Worm (Caenorhabditis elegans) whole organism, L4 larva: ENCODE results near the gene pst-2.

Experiments used
- F10B5.3 ChIP-seq: sonication (generic microtip); optimal IDR thresholded peaks from 2 replicates; lab custom pipeline; 2016; ENCODE audit warnings: mild to moderate bottlenecking, missing genetic modification characterization, missing compliant biosample characterization
- F49E8.2 ChIP-seq: sonication (generic microtip); optimal IDR thresholded peaks from 2 replicates; lab custom pipeline; 2016; ENCODE audit warnings: missing compliant biosample characterization, mild to moderate bottlenecking, missing genetic modification characterization, borderline replicate concordance
- T20F7.1 ChIP-seq: fragments of 200-800 bp; sonication (Bioruptor generic); optimal IDR thresholded peaks from 2 replicates; lab custom pipeline; 2018; ENCODE audit warnings: mild to moderate bottlenecking, missing genetic modification characterization, missing compliant biosample characterization
- T26A8.4 ChIP-seq: fragments of 200-800 bp; sonication (Bioruptor generic); IDR thresholded peaks from 2 replicates; pipeline ENCODE4 v1.3.6; 2022; ENCODE audit warnings: missing genetic modification characterization, missing compliant biosample characterization
- Y5F2A.4 ChIP-seq: fragments of 200-800 bp; sonication (Bioruptor generic); optimal IDR thresholded peaks from 2 replicates; lab custom pipeline; 2018; ENCODE audit warnings: mild to moderate bottlenecking, missing genetic modification characterization, missing compliant biosample characterization
- ZK337.2 ChIP-seq: fragments of 200-800 bp; sonication (Bioruptor generic); IDR thresholded peaks from 2 replicates; pipeline ENCODE4 v1.3.6; 2022; ENCODE audit warnings: missing genetic modification reagents, missing genetic modification characterization, missing compliant biosample characterization
- aly-2 ChIP-seq: sonication (generic microtip); optimal IDR thresholded peaks from 2 replicates; lab custom pipeline; 2018; ENCODE audit warnings: missing biosample characterization, missing genetic modification characterization
- attf-4 ChIP-seq: sonication (generic microtip); optimal IDR thresholded peaks from 3 replicates; lab custom pipeline; 2017; ENCODE audit warnings: missing biosample characterization, missing genetic modification characterization
- ceh-20 ChIP-seq: fragments of 200-800 bp; sonication (Bioruptor generic); IDR thresholded peaks from 2 replicates; pipeline ENCODE4 v1.3.6; 2022; ENCODE audit warnings: missing genetic modification reagents, missing genetic modification characterization, missing compliant biosample characterization
- cey-2 ChIP-seq: sonication (generic microtip); optimal IDR thresholded peaks from 3 replicates; lab custom pipeline; 2017; ENCODE audit warnings: missing genetic modification characterization, mild to moderate bottlenecking, missing compliant biosample characterization, antibody characterized with exemption, borderline replicate concordance; ENCODE audit not compliant: insufficient read depth
- daf-12 ChIP-seq: fragments of 150-350 bp; optimal IDR thresholded peaks from 2 replicates; lab custom pipeline; 2014; ENCODE audit warnings: missing biosample characterization, missing genetic modification reagents, missing genetic modification characterization
- dmd-6 ChIP-seq: fragments of 200-800 bp; sonication (Bioruptor generic); IDR thresholded peaks from 2 replicates; pipeline ENCODE4 v1.3.6; 2022; ENCODE audit warnings: missing genetic modification reagents, missing genetic modification characterization, missing compliant biosample characterization
- dmd-8 ChIP-seq: fragments of 200-800 bp; sonication (Bioruptor generic); IDR thresholded peaks from 2 replicates; pipeline ENCODE4 v1.3.6; 2022; ENCODE audit warnings: missing genetic modification characterization, missing compliant biosample characterization
- dpl-1 ChIP-seq: fragments of 150-350 bp; optimal IDR thresholded peaks from 2 replicates; lab custom pipeline; 2014; ENCODE audit warnings: missing biosample characterization, missing genetic modification reagents, missing genetic modification characterization
- duxl-1 ChIP-seq: sonication (generic microtip); optimal IDR thresholded peaks from 2 replicates; lab custom pipeline; 2016; ENCODE audit warnings: mild to moderate bottlenecking, missing genetic modification characterization, moderate library complexity, missing compliant biosample characterization; ENCODE audit not compliant: poor library complexity
- dve-1 ChIP-seq: sonication (generic microtip); optimal IDR thresholded peaks from 2 replicates; lab custom pipeline; 2017; ENCODE audit warnings: antibody characterized with exemption, mild to moderate bottlenecking, missing genetic modification characterization, missing compliant biosample characterization; ENCODE audit not compliant: insufficient read depth
- fkh-10 ChIP-seq: fragments of 150-350 bp; optimal IDR thresholded peaks from 2 replicates; lab custom pipeline; 2014; ENCODE audit warnings: missing biosample characterization, missing genetic modification reagents, missing genetic modification characterization
- fos-1 ChIP-seq: fragments of 150-350 bp; optimal IDR thresholded peaks from 2 replicates; lab custom pipeline; 2014; ENCODE audit warnings: missing biosample characterization, missing genetic modification characterization
- hif-1 ChIP-seq, 2 experiments: sonication (generic microtip); optimal IDR thresholded peaks; 2 replicates each; lab custom pipeline; 2016 to 2017; ENCODE audit warnings: missing compliant biosample characterization in 2 of 2, missing genetic modification characterization in 2 of 2, missing genetic modification reagents in 2 of 2, missing genotype in 2 of 2, mild to moderate bottlenecking in 1 of 2
- hlh-11 ChIP-seq: fragments of 200-800 bp; sonication (Bioruptor generic); optimal IDR thresholded peaks from 2 replicates; lab custom pipeline; 2018; ENCODE audit warnings: mild to moderate bottlenecking, missing genetic modification characterization, missing compliant biosample characterization
- hlh-30 ChIP-seq: sonication (generic microtip); optimal IDR thresholded peaks from 2 replicates; lab custom pipeline; 2017; ENCODE audit warnings: antibody characterized with exemption, mild to moderate bottlenecking, missing genetic modification characterization, missing compliant biosample characterization; ENCODE audit not compliant: insufficient read depth
- jun-1 ChIP-seq: fragments of 150-350 bp; optimal IDR thresholded peaks from 2 replicates; lab custom pipeline; 2014; ENCODE audit warnings: missing biosample characterization, missing genetic modification reagents, missing genetic modification characterization
- lin-1 ChIP-seq: fragments of 200-800 bp; sonication (Bioruptor generic); IDR thresholded peaks from 2 replicates; pipeline ENCODE4 v1.3.6; 2022; ENCODE audit warnings: missing genetic modification reagents, missing genetic modification characterization, missing compliant biosample characterization
- lin-13 ChIP-seq: fragments of 150-350 bp; optimal IDR thresholded peaks from 2 replicates; lab custom pipeline; 2014; ENCODE audit warnings: missing biosample characterization, missing genetic modification reagents, missing genetic modification characterization
- lin-29 ChIP-seq: fragments of 200-800 bp; sonication (Bioruptor generic); IDR thresholded peaks from 2 replicates; pipeline ENCODE4 v1.3.6; 2022; ENCODE audit warnings: missing genetic modification reagents, missing genetic modification characterization, missing compliant biosample characterization
- lir-3 ChIP-seq: sonication (generic microtip); optimal IDR thresholded peaks from 2 replicates; lab custom pipeline; 2016; ENCODE audit warnings: mild to moderate bottlenecking, missing genetic modification characterization, missing compliant biosample characterization
- lsy-2 ChIP-seq, 2 experiments: fragments of 150-350 bp in 1 of 2; sonication (generic microtip) in 1 of 2; optimal IDR thresholded peaks; 2 replicates each; lab custom pipeline; 2014 to 2017; ENCODE audit warnings: missing biosample characterization in 2 of 2, missing genetic modification characterization in 2 of 2
- mdt-29 ChIP-seq: fragments of 200-800 bp; sonication (Bioruptor generic); IDR thresholded peaks from 2 replicates; pipeline ENCODE4 v1.3.6; 2022; ENCODE audit warnings: missing genetic modification reagents, missing genetic modification characterization, missing compliant biosample characterization
- mes-2 ChIP-seq: sonication (generic microtip); optimal IDR thresholded peaks from 2 replicates; lab custom pipeline; 2016; ENCODE audit warnings: missing genotype, mild to moderate bottlenecking, missing genetic modification characterization, missing compliant biosample characterization; ENCODE audit not compliant: poor library complexity, severe bottlenecking
- mxl-3 ChIP-seq: fragments of 200-800 bp; sonication (Bioruptor generic); optimal IDR thresholded peaks from 2 replicates; lab custom pipeline; 2018; ENCODE audit warnings: mild to moderate bottlenecking, missing genetic modification characterization, missing compliant biosample characterization
- nhr-10 ChIP-seq: fragments of 150-350 bp; optimal IDR thresholded peaks from 2 replicates; lab custom pipeline; 2014; ENCODE audit warnings: missing biosample characterization, missing genetic modification characterization
- nhr-25 ChIP-seq: sonication (generic microtip); optimal IDR thresholded peaks from 2 replicates; lab custom pipeline; 2017; ENCODE audit warnings: missing genetic modification characterization, mild to moderate bottlenecking, missing compliant biosample characterization, antibody characterized with exemption, moderate library complexity, borderline replicate concordance; ENCODE audit not compliant: insufficient read depth
- nhr-28 ChIP-seq: fragments of 150-350 bp; optimal IDR thresholded peaks from 2 replicates; lab custom pipeline; 2014; ENCODE audit warnings: missing biosample characterization, missing genetic modification characterization
- nhr-41 ChIP-seq: fragments of 200-800 bp; sonication (Bioruptor generic); IDR thresholded peaks from 2 replicates; pipeline ENCODE4 v1.3.6; 2022; ENCODE audit warnings: missing genetic modification reagents, missing genetic modification characterization, missing compliant biosample characterization
- nhr-42 ChIP-seq: fragments of 200-800 bp; sonication (Bioruptor generic); IDR thresholded peaks from 2 replicates; pipeline ENCODE4 v1.3.6; 2022; ENCODE audit warnings: missing genetic modification characterization, missing compliant biosample characterization
- nhr-48 ChIP-seq: sonication (generic microtip); optimal IDR thresholded peaks from 2 replicates; lab custom pipeline; 2016; ENCODE audit warnings: mild to moderate bottlenecking, missing genetic modification characterization, missing compliant biosample characterization
- pha-4 ChIP-seq, 2 experiments: fragments of 150-350 bp in 1 of 2; fragments of 200-800 bp in 1 of 2; sonication (Bioruptor generic) in 1 of 2; IDR thresholded peaks in 1 of 2; optimal IDR thresholded peaks in 1 of 2; 2 replicates each; pipeline versions ENCODE4 v1.3.6 to Lab custom; 2014 to 2022; ENCODE audit warnings: missing genetic modification characterization in 2 of 2, missing genetic modification reagents in 2 of 2, missing biosample characterization in 1 of 2, missing compliant biosample characterization in 1 of 2
- pqm-1 ChIP-seq: sonication (generic microtip); optimal IDR thresholded peaks from 2 replicates; lab custom pipeline; 2017; ENCODE audit warnings: missing biosample characterization, missing genetic modification characterization
- sdz-12 ChIP-seq: fragments of 200-800 bp; sonication (Bioruptor generic); optimal IDR thresholded peaks from 2 replicates; lab custom pipeline; 2018; ENCODE audit warnings: mild to moderate bottlenecking, missing genetic modification characterization, missing compliant biosample characterization
- snpc-1.2 ChIP-seq: fragments of 200-800 bp; sonication (Bioruptor generic); IDR thresholded peaks from 2 replicates; pipeline ENCODE4 v1.3.6; 2022; ENCODE audit warnings: missing genetic modification reagents, missing genetic modification characterization, missing compliant biosample characterization
- spr-1 ChIP-seq: sonication (generic microtip); optimal IDR thresholded peaks from 2 replicates; lab custom pipeline; 2016; ENCODE audit warnings: mild to moderate bottlenecking, missing genetic modification characterization, missing compliant biosample characterization
- unc-62 ChIP-seq, 3 experiments: fragments of 150-350 bp in 1 of 3; sonication (generic microtip); optimal IDR thresholded peaks in 2 of 3; peaks in 1 of 3; 1 replicate in 1 of 3; 2 replicates in 2 of 3; lab custom pipeline; 2014 to 2017; ENCODE audit warnings: missing biosample characterization in 3 of 3, missing genetic modification characterization in 3 of 3, missing genetic modification reagents in 3 of 3, missing genotype in 1 of 3
- vab-7 ChIP-seq: fragments of 200-800 bp; sonication (Bioruptor generic); IDR thresholded peaks from 2 replicates; pipeline ENCODE4 v1.3.6; 2022; ENCODE audit warnings: missing genetic modification reagents, missing genetic modification characterization, missing compliant biosample characterization
- zag-1 ChIP-seq: fragments of 150-350 bp; optimal IDR thresholded peaks from 2 replicates; lab custom pipeline; 2014; ENCODE audit warnings: missing biosample characterization, missing genetic modification characterization
- zfp-3 ChIP-seq: fragments of 200-800 bp; sonication (Bioruptor generic); conservative IDR thresholded peaks from 2 replicates; pipeline ENCODE4 v1.3.6; 2022; ENCODE audit warnings: missing genetic modification reagents, missing genetic modification characterization, missing compliant biosample characterization
- zip-2 ChIP-seq: fragments of 150-350 bp; optimal IDR thresholded peaks from 2 replicates; lab custom pipeline; 2014; ENCODE audit warnings: missing biosample characterization, missing genetic modification characterization

Gene pst-2

ce11 chrIII:5688246-5688645, 8.0 kb downstream of the pst-2 start (continued):
- TF ChIP-seq mdt-29 (GFP tag; lab: Robert Waterston, UW): no peak
- TF ChIP-seq hif-1 (tag; optimal IDR thresholded peaks at IDR 0.05; lab: Kevin White, UChicago): no peak
- no peak for TF ChIP-seq mxl-3 (GFP tag; lab: Kevin White, UChicago)
- no peak for TF ChIP-seq zfp-3 (GFP tag; lab: Robert Waterston, UW)
- peak; percentile 30 for TF ChIP-seq dpl-1 (GFP tag; lab: Kevin White, UChicago)
- TF ChIP-seq spr-1 (tag; lab: Kevin White, UChicago): no peak
- no peak for TF ChIP-seq ceh-20
- TF ChIP-seq nhr-28 (tag; lab: Kevin White, UChicago): peak; percentile 40
- TF ChIP-seq duxl-1 (tag; lab: Kevin White, UChicago): no peak
- TF ChIP-seq unc-62 (GFP tag; optimal IDR thresholded peaks at IDR 0.05 in 1 of 2; lab: Kevin White, UChicago): no peak
- no peak for TF ChIP-seq unc-62 (tag; optimal IDR thresholded peaks at IDR 0.05; lab: Kevin White, UChicago)
- TF ChIP-seq zip-2 (tag; lab: Kevin White, UChicago): no peak
- no peak for TF ChIP-seq Y5F2A.4 (GFP tag; lab: Kevin White, UChicago)
- TF ChIP-seq dmd-6 (GFP tag; lab: Robert Waterston, UW): peak; percentile 35; the same call in 1 of the 2 replicates
- TF ChIP-seq daf-12 (tag; lab: Kevin White, UChicago): no peak
- no peak for TF ChIP-seq jun-1 (tag; lab: Kevin White, UChicago)
- no peak for TF ChIP-seq sdz-12
- TF ChIP-seq attf-4 (tag; lab: Kevin White, UChicago): no peak
- TF ChIP-seq vab-7 (GFP tag; lab: Robert Waterston, UW): no peak
- TF ChIP-seq pha-4 (GFP tag; IDR thresholded peaks at IDR 0.05; lab: Robert Waterston, UW): no peak
- TF ChIP-seq pha-4 (tag; optimal IDR thresholded peaks at IDR 0.05; lab: Kevin White, UChicago): peak; percentile 73
- TF ChIP-seq F49E8.2 (tag; lab: Kevin White, UChicago): no peak
- TF ChIP-seq zag-1: no peak
- TF ChIP-seq aly-2 (tag; lab: Kevin White, UChicago): no peak
- no peak for TF ChIP-seq T20F7.1 (GFP tag; lab: Kevin White, UChicago)
- TF ChIP-seq nhr-41 (GFP tag; lab: Robert Waterston, UW): no peak
- TF ChIP-seq pqm-1: no peak
- peak; percentile 47 for TF ChIP-seq mes-2
- TF ChIP-seq fkh-10: peak; percentile 91
- no peak for TF ChIP-seq nhr-10 (tag; lab: Kevin White, UChicago)
- no peak for TF ChIP-seq dmd-8 (GFP tag; lab: Robert Waterston, UW)
- no peak for TF ChIP-seq nhr-42
- peak; percentile 52 for TF ChIP-seq hlh-11 (tag; lab: Kevin White, UChicago)
- no peak for TF ChIP-seq cey-2 (tag; lab: Kevin White, UChicago)
- no peak for TF ChIP-seq nhr-48
- no peak for TF ChIP-seq ZK337.2 (GFP tag; lab: Robert Waterston, UW)
- no peak for TF ChIP-seq snpc-1.2 (GFP tag; lab: Robert Waterston, UW)
- peak; percentile 76 for TF ChIP-seq hlh-30 (tag; lab: Kevin White, UChicago)
- no peak for TF ChIP-seq lir-3 (tag; lab: Kevin White, UChicago)
- TF ChIP-seq F10B5.3 (tag; lab: Kevin White, UChicago): no peak
- no peak for TF ChIP-seq nhr-25 (tag; lab: Kevin White, UChicago)
- TF ChIP-seq fos-1 (tag; lab: Kevin White, UChicago): no peak
- TF ChIP-seq dve-1 (tag; lab: Kevin White, UChicago): peak; percentile 73
- no peak for TF ChIP-seq lin-1 (GFP tag; lab: Robert Waterston, UW)
- TF ChIP-seq lin-29 (GFP tag; lab: Robert Waterston, UW): no peak
- TF ChIP-seq lin-13 (GFP tag; lab: Kevin White, UChicago): no peak
- TF ChIP-seq T26A8.4: peak; percentile 35; the same call in 1 of the 2 replicates
- peak in 1 of 2 experiments; percentile 64 for TF ChIP-seq lsy-2 (tag; optimal IDR thresholded peaks at IDR 0.05; lab: Kevin White, UChicago)
